Fruit fly (Drosophila melanogaster) whole organism, embryonic: ENCODE measurements around the gene Sgs5.

Experiments
- Asciz ChIP-seq: fragments of 200-800 bp; sonication (Bioruptor generic); optimal IDR thresholded peaks from 2 replicates; lab custom pipeline; 2017; ENCODE audit warnings: missing biosample characterization, mild to moderate bottlenecking, missing genetic modification characterization, missing genetic modification reagents
- CG10267 ChIP-seq: fragments of 200-800 bp; sonication (Bioruptor generic); optimal IDR thresholded peaks from 2 replicates; lab custom pipeline; 2018; ENCODE audit warnings: missing biosample characterization, mild to moderate bottlenecking, missing genetic modification characterization, moderate library complexity
- CG10321 ChIP-seq: fragments of 200-800 bp; sonication (Bioruptor generic); IDR thresholded peaks from 2 replicates; pipeline ENCODE4 v1.3.6; 2022; ENCODE audit warnings: missing biosample characterization, missing genetic modification characterization
- CG11085 ChIP-seq: fragments of 200-800 bp; sonication (Bioruptor generic); IDR thresholded peaks from 2 replicates; pipeline ENCODE4 v1.3.6; 2022; ENCODE audit warnings: missing biosample characterization, missing genetic modification characterization
- CG12659 ChIP-seq: fragments of 200-800 bp; sonication (Bioruptor generic); optimal IDR thresholded peaks from 3 replicates; lab custom pipeline; 2017; ENCODE audit warnings: mild to moderate bottlenecking, missing biosample characterization, missing genetic modification reagents, missing genetic modification characterization
- CG17328 ChIP-seq: fragments of 200-800 bp; sonication (Bioruptor generic); IDR thresholded peaks from 2 replicates; pipeline ENCODE4 v1.3.6; 2022; ENCODE audit warnings: missing biosample characterization, missing genetic modification characterization
- CG18476 ChIP-seq: fragments of 200-800 bp; sonication (Bioruptor generic); optimal IDR thresholded peaks from 2 replicates; lab custom pipeline; 2016; ENCODE audit warnings: missing biosample characterization, mild to moderate bottlenecking, missing genetic modification characterization
- CG18599 ChIP-seq: fragments of 200-800 bp; sonication (Bioruptor generic); optimal IDR thresholded peaks from 3 replicates; lab custom pipeline; 2017; ENCODE audit warnings: missing biosample characterization, missing genetic modification characterization, mild to moderate bottlenecking, moderate library complexity, missing genetic modification reagents
- CG2129 ChIP-seq: fragments of 200-800 bp; sonication (Bioruptor generic); IDR thresholded peaks from 2 replicates; pipeline ENCODE4 v1.3.6; 2022; ENCODE audit warnings: missing biosample characterization, missing genetic modification characterization; ENCODE audit not compliant: partially characterized antibody
- CG2202 ChIP-seq: fragments of 200-800 bp; sonication (Bioruptor generic); optimal IDR thresholded peaks from 2 replicates; lab custom pipeline; 2018; ENCODE audit warnings: missing biosample characterization, mild to moderate bottlenecking, missing genetic modification characterization
- CG2678 ChIP-seq: fragments of 200-800 bp; sonication (Bioruptor generic); optimal IDR thresholded peaks from 3 replicates; lab custom pipeline; 2019; ENCODE audit warnings: missing biosample characterization, mild to moderate bottlenecking, missing genetic modification characterization, moderate library complexity
- CG2875 ChIP-seq: fragments of 200-800 bp; sonication (Bioruptor generic); optimal IDR thresholded peaks from 2 replicates; lab custom pipeline; 2017; ENCODE audit warnings: missing biosample characterization, mild to moderate bottlenecking, missing genetic modification characterization, missing genetic modification reagents
- CG33557 ChIP-seq: fragments of 200-800 bp; sonication (Bioruptor generic); optimal IDR thresholded peaks from 2 replicates; lab custom pipeline; 2019; ENCODE audit warnings: missing biosample characterization, mild to moderate bottlenecking, missing genetic modification characterization, moderate library complexity
- CG34376 ChIP-seq: fragments of 200-800 bp; sonication (Bioruptor generic); optimal IDR thresholded peaks from 2 replicates; lab custom pipeline; 2018; ENCODE audit warnings: missing biosample characterization, mild to moderate bottlenecking, missing genetic modification characterization
- CG42726 ChIP-seq: fragments of 200-800 bp; sonication (Bioruptor generic); IDR thresholded peaks from 2 replicates; pipeline ENCODE4 v1.3.6; 2022; ENCODE audit warnings: missing biosample characterization, missing genetic modification characterization; ENCODE audit not compliant: partially characterized antibody
- CG4730 ChIP-seq: fragments of 200-800 bp; sonication (Bioruptor generic); IDR thresholded peaks from 2 replicates; pipeline ENCODE4 v1.3.6; 2022; ENCODE audit warnings: missing biosample characterization, missing genetic modification characterization
- CG7372 ChIP-seq: fragments of 200-800 bp; sonication (Bioruptor generic); IDR thresholded peaks from 2 replicates; pipeline ENCODE4 v1.3.6; 2022; ENCODE audit warnings: missing biosample characterization, missing genetic modification characterization
- CG8388 ChIP-seq: fragments of 200-800 bp; sonication (Bioruptor generic); optimal IDR thresholded peaks from 2 replicates; lab custom pipeline; 2019; ENCODE audit warnings: missing biosample characterization, mild to moderate bottlenecking, missing genetic modification characterization, moderate library complexity
- CG9215 ChIP-seq: fragments of 200-800 bp; sonication (Bioruptor generic); IDR thresholded peaks from 2 replicates; pipeline ENCODE4 v1.3.6; 2022; ENCODE audit warnings: missing biosample characterization, missing genetic modification characterization
- CTCF ChIP-seq: fragments of 200-800 bp; sonication (Bioruptor generic); optimal IDR thresholded peaks from 2 replicates; lab custom pipeline; 2017; ENCODE audit warnings: missing biosample characterization, mild to moderate bottlenecking, missing genetic modification characterization, moderate library complexity
- D19B ChIP-seq: fragments of 200-800 bp; sonication (Bioruptor generic); optimal IDR thresholded peaks from 2 replicates; lab custom pipeline; 2017; ENCODE audit warnings: missing biosample characterization, mild to moderate bottlenecking, missing genetic modification characterization
- Hr39 ChIP-seq: fragments of >200 bp; optimal IDR thresholded peaks from 2 replicates; lab custom pipeline; 2017
- NC2β ChIP-seq: fragments of 200-800 bp; sonication (Bioruptor generic); optimal IDR thresholded peaks from 2 replicates; lab custom pipeline; 2016; ENCODE audit warnings: missing biosample characterization, missing genetic modification characterization
- NfI ChIP-seq: fragments of 200-800 bp; sonication (Bioruptor generic); optimal IDR thresholded peaks from 3 replicates; lab custom pipeline; 2018; ENCODE audit warnings: missing biosample characterization, mild to moderate bottlenecking, missing genetic modification characterization, moderate library complexity
- Side ChIP-seq: fragments of 200-800 bp; sonication (Bioruptor generic); optimal IDR thresholded peaks from 2 replicates; lab custom pipeline; 2016; ENCODE audit warnings: missing biosample characterization, missing genetic modification characterization
- Spps ChIP-seq: fragments of 200-800 bp; sonication (Bioruptor generic); optimal IDR thresholded peaks from 2 replicates; lab custom pipeline; 2018; ENCODE audit warnings: missing biosample characterization, mild to moderate bottlenecking, missing genetic modification characterization
- Tbp ChIP-seq: fragments of >200 bp; optimal IDR thresholded peaks from 2 replicates; lab custom pipeline; 2018; ENCODE audit warnings: missing biosample characterization, missing genetic modification characterization
- Xrp1 ChIP-seq: fragments of 200-800 bp; sonication (Bioruptor generic); IDR thresholded peaks from 2 replicates; pipeline ENCODE4 v1.3.6; 2022; ENCODE audit warnings: missing biosample characterization, missing genetic modification characterization
- abd-A ChIP-seq: fragments of 200-800 bp; sonication (Bioruptor generic); optimal IDR thresholded peaks from 3 replicates; lab custom pipeline; 2019; ENCODE audit warnings: missing biosample characterization, mild to moderate bottlenecking, missing genetic modification characterization, moderate library complexity
- aop ChIP-seq: fragments of 200-800 bp; sonication (Bioruptor generic); IDR thresholded peaks from 2 replicates; pipeline ENCODE4 v1.3.6; 2022; ENCODE audit warnings: missing biosample characterization, missing genetic modification characterization
- bigmax ChIP-seq: fragments of 200-800 bp; sonication (Bioruptor generic); optimal IDR thresholded peaks from 2 replicates; lab custom pipeline; 2018; ENCODE audit warnings: missing biosample characterization, mild to moderate bottlenecking, missing genetic modification characterization
- cg ChIP-seq: fragments of 200-800 bp; sonication (Bioruptor generic); optimal IDR thresholded peaks from 3 replicates; lab custom pipeline; 2019; ENCODE audit warnings: missing biosample characterization, mild to moderate bottlenecking, missing genetic modification characterization, moderate library complexity
- crol ChIP-seq: fragments of 200-800 bp; sonication (Bioruptor generic); IDR thresholded peaks from 2 replicates; pipeline ENCODE4 v1.3.6; 2022; ENCODE audit warnings: missing biosample characterization, missing genetic modification characterization
- dmrt99B ChIP-seq: fragments of 200-800 bp; sonication (Bioruptor generic); optimal IDR thresholded peaks from 2 replicates; lab custom pipeline; 2018; ENCODE audit warnings: missing biosample characterization, mild to moderate bottlenecking, missing genetic modification characterization, moderate library complexity
- gsb ChIP-seq: fragments of 200-800 bp; sonication (Bioruptor generic); IDR thresholded peaks from 2 replicates; pipeline ENCODE4 v1.3.6; 2022; ENCODE audit warnings: missing biosample characterization, missing genetic modification characterization
- hbn ChIP-seq: fragments of 200-800 bp; sonication (Bioruptor generic); IDR thresholded peaks from 2 replicates; pipeline ENCODE4 v1.3.6; 2022; ENCODE audit warnings: missing biosample characterization, missing genetic modification characterization; ENCODE audit not compliant: partially characterized antibody
- mirr ChIP-seq: fragments of 200-800 bp; sonication (Bioruptor generic); optimal IDR thresholded peaks from 3 replicates; lab custom pipeline; 2018; ENCODE audit warnings: missing biosample characterization, mild to moderate bottlenecking, missing genetic modification characterization
- onecut ChIP-seq: fragments of 200-800 bp; sonication (Bioruptor generic); IDR thresholded peaks from 2 replicates; pipeline ENCODE4 v1.3.6; 2022; ENCODE audit warnings: missing biosample characterization, missing genetic modification characterization
- pnt ChIP-seq: fragments of 200-800 bp; sonication (Bioruptor generic); optimal IDR thresholded peaks from 3 replicates; lab custom pipeline; 2016; ENCODE audit warnings: missing biosample characterization, missing genetic modification characterization
- pros ChIP-seq: fragments of 200-800 bp; sonication (Bioruptor generic); optimal IDR thresholded peaks from 3 replicates; lab custom pipeline; 2019; ENCODE audit warnings: missing biosample characterization, mild to moderate bottlenecking, missing genetic modification characterization, moderate library complexity
- psq ChIP-seq: fragments of 200-800 bp; sonication (Bioruptor generic); optimal IDR thresholded peaks from 2 replicates; lab custom pipeline; 2017; ENCODE audit warnings: missing biosample characterization, missing genetic modification characterization
- pum ChIP-seq: fragments of 200-800 bp; sonication (Bioruptor generic); optimal IDR thresholded peaks from 2 replicates; lab custom pipeline; 2016; ENCODE audit warnings: missing biosample characterization, missing genetic modification characterization
- sim ChIP-seq: fragments of 200-800 bp; sonication (Bioruptor generic); IDR thresholded peaks from 2 replicates; pipeline ENCODE4 v1.3.6; 2022; ENCODE audit warnings: missing biosample characterization, missing genetic modification characterization
- sr ChIP-seq: fragments of 200-800 bp; sonication (Bioruptor generic); IDR thresholded peaks from 3 replicates; pipeline ENCODE4 v1.3.6; 2022; ENCODE audit warnings: missing biosample characterization, missing genetic modification characterization
- stwl ChIP-seq: fragments of 200-800 bp; sonication (Bioruptor generic); optimal IDR thresholded peaks from 3 replicates; lab custom pipeline; 2018; ENCODE audit warnings: missing biosample characterization, mild to moderate bottlenecking, missing genetic modification characterization, moderate library complexity
- tap ChIP-seq: fragments of 200-800 bp; optimal IDR thresholded peaks from 3 replicates; lab custom pipeline; 2019; ENCODE audit warnings: missing biosample characterization, mild to moderate bottlenecking, missing genetic modification characterization, moderate library complexity
- tll ChIP-seq, 2 experiments: fragments of 200-800 bp in 1 of 2; fragments of >200 bp in 1 of 2; sonication (Bioruptor generic) in 1 of 2; optimal IDR thresholded peaks; 2 replicates each; lab custom pipeline; 2017 to 2019; ENCODE audit warnings: missing biosample characterization in 2 of 2, missing genetic modification characterization in 2 of 2, mild to moderate bottlenecking in 1 of 2, moderate library complexity in 1 of 2
- tup ChIP-seq: fragments of 200-800 bp; sonication (Bioruptor generic); optimal IDR thresholded peaks from 2 replicates; lab custom pipeline; 2016; ENCODE audit warnings: missing biosample characterization, mild to moderate bottlenecking, missing genetic modification characterization, moderate library complexity
- unc-4 ChIP-seq: fragments of 200-800 bp; sonication (Bioruptor generic); IDR thresholded peaks from 2 replicates; pipeline ENCODE4 v1.3.6; 2022; ENCODE audit warnings: missing biosample characterization, missing genetic modification characterization; ENCODE audit not compliant: partially characterized antibody
- zen2 ChIP-seq: fragments of 200-800 bp; sonication (Bioruptor generic); IDR thresholded peaks from 3 replicates; pipeline ENCODE4 v1.3.6; 2022; ENCODE audit warnings: missing biosample characterization, missing genetic modification characterization; ENCODE audit not compliant: partially characterized antibody

Gene Sgs5

DNA sequence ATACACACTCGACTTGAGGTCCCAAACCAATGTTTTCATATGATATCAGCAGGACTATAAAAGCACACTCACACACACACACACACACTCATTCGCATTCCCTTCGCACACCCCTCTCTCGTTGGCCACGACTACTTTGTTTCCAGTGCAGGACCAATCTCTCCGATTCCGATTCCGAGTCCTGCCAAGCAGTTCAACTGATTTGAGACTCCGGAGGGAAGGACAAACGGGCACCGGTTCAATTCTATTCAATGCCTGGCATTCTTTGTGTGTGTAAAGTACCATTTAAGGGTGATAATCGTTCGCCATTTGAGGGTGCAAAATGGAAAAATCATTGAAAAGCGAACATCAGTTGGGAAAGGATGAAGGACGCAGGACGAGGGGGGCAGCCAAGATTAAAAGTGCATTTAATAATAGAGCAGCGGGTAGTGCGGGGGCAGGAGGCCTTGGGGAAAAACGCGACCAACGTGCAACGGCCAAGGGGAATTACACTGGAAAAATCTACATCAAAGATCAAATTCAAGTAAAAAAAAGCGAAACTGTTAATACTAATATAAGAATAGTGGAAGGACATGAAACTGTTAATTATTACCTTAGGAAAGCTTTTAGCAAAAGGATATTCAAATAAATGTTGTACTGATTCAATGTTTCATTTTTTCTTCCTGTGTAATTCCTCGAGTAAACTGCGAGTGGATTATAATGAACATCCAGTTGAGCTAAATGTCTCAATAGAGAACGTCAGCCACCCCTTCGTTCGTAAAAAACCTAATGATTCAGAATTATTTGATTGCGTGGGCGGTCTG lies 11.3 kb upstream of the Sgs5 start (continued):
- TF ChIP-seq Xrp1 (peak; percentile 82), pum (GFP tag; lab: Kevin White, UChicago) (peak; percentile 27), crol (GFP tag; lab: Robert Waterston, UW) (peak; percentile 77), CG9215 (GFP tag; lab: Robert Waterston, UW) (no peak), CG11085 (no peak), psq (GFP tag; lab: Kevin White, UChicago) (no peak), bigmax (GFP tag; lab: Kevin White, UChicago) (no peak), aop (GFP tag; lab: Robert Waterston, UW) (no peak), CG2678 (tag; lab: Kevin White, UChicago) (peak; percentile 71), dmrt99B (tag; lab: Kevin White, UChicago) (peak; percentile 71), Asciz (GFP tag; lab: Kevin White, UChicago) (peak; percentile 44), sim (no peak), stwl (tag; lab: Kevin White, UChicago) (no peak), tap (tag; lab: Kevin White, UChicago) (peak; percentile 37), CG17328 (GFP tag; lab: Robert Waterston, UW) (peak; percentile 76), CG12659 (GFP tag; lab: Kevin White, UChicago) (peak; percentile 0), CG4730 (GFP tag; lab: Robert Waterston, UW) (no peak), CG42726 (GFP tag; lab: Robert Waterston, UW) (no peak), CG7372 (GFP tag; lab: Robert Waterston, UW) (no peak), CG2202 (peak; percentile 63), Tbp (no peak), zen2 (GFP tag; lab: Robert Waterston, UW) (no peak), NC2β (no peak), tll (GFP tag; optimal IDR thresholded peaks at IDR 0.05; lab: Kevin White, UChicago) (no peak), pros (peak; percentile 95), CG10321 (GFP tag; lab: Robert Waterston, UW) (no peak), CG10267 (tag; lab: Kevin White, UChicago) (peak; percentile 58), abd-A (no peak), CG18476 (GFP tag; lab: Kevin White, UChicago) (peak; percentile 11), tup (GFP tag; lab: Kevin White, UChicago) (no peak), NfI (no peak), CG8388 (GFP tag; lab: Kevin White, UChicago) (peak; percentile 71), Spps (peak; percentile 57), CG33557 (GFP tag; lab: Kevin White, UChicago) (peak; percentile 67), hbn (GFP tag; lab: Robert Waterston, UW) (no peak), CG2875 (GFP tag; lab: Kevin White, UChicago) (peak; percentile 20), Hr39 (lab: Kevin White, UChicago) (no peak), gsb (GFP tag; lab: Robert Waterston, UW) (no peak), CG34376 (GFP tag; lab: Kevin White, UChicago) (no peak), cg (GFP tag; lab: Kevin White, UChicago) (peak; percentile 50), mirr (GFP tag; lab: Kevin White, UChicago) (no peak), D19B (no peak), CTCF (GFP tag; lab: Kevin White, UChicago) (no peak), CG2129 (no peak), pnt (peak; percentile 21), onecut (GFP tag; lab: Robert Waterston, UW) (peak; percentile 46; the same call in 1 of the 2 replicates), Side (GFP tag; lab: Kevin White, UChicago) (no peak), CG18599 (GFP tag; lab: Kevin White, UChicago) (peak; percentile 37), unc-4 (GFP tag; lab: Robert Waterston, UW) (no peak), sr (GFP tag; lab: Robert Waterston, UW) (no peak)
